Worm (Caenorhabditis elegans) whole organism, late embryonic: ENCODE measurements around the gene flp-6.

Experiments
- F13H6.1 ChIP-seq: sonication (generic microtip); optimal IDR thresholded peaks from 2 replicates; lab custom pipeline; 2016; ENCODE audit warnings: missing genetic modification characterization, missing compliant biosample characterization
- K02D7.2 ChIP-seq: sonication (generic microtip); optimal IDR thresholded peaks from 2 replicates; lab custom pipeline; 2017; ENCODE audit warnings: mild to moderate bottlenecking, missing genetic modification characterization, missing compliant biosample characterization
- T23F11.4 ChIP-seq: fragments of 200-800 bp; sonication (Bioruptor generic); optimal IDR thresholded peaks from 2 replicates; lab custom pipeline; 2018; ENCODE audit warnings: mild to moderate bottlenecking, missing genetic modification characterization, missing compliant biosample characterization
- Y22D7AL.16 ChIP-seq: sonication (generic microtip); optimal IDR thresholded peaks from 2 replicates; lab custom pipeline; 2016; ENCODE audit warnings: missing genetic modification characterization, missing compliant biosample characterization
- ama-1 ChIP-seq: fragments of 150-350 bp; optimal IDR thresholded peaks from 2 replicates; lab custom pipeline; 2014
- ceh-14 ChIP-seq: sonication (generic microtip); optimal IDR thresholded peaks from 2 replicates; lab custom pipeline; 2016; ENCODE audit warnings: missing genotype, missing genetic modification characterization, missing compliant biosample characterization
- ceh-18 ChIP-seq: sonication (generic microtip); optimal IDR thresholded peaks from 2 replicates; lab custom pipeline; 2016; ENCODE audit warnings: missing genetic modification characterization, missing compliant biosample characterization
- ceh-2 ChIP-seq: sonication (generic microtip); optimal IDR thresholded peaks from 2 replicates; lab custom pipeline; 2016; ENCODE audit warnings: missing genotype, missing genetic modification characterization, missing compliant biosample characterization
- ceh-30 ChIP-seq: fragments of 150-350 bp; optimal IDR thresholded peaks from 2 replicates; lab custom pipeline; 2014; ENCODE audit warnings: missing biosample characterization, missing genetic modification characterization
- ceh-34 ChIP-seq: sonication (generic microtip); optimal IDR thresholded peaks from 2 replicates; lab custom pipeline; 2016; ENCODE audit warnings: mild to moderate bottlenecking, missing genetic modification characterization, missing compliant biosample characterization
- ceh-48 ChIP-seq: sonication (generic microtip); optimal IDR thresholded peaks from 2 replicates; lab custom pipeline; 2016; ENCODE audit warnings: missing genetic modification characterization, inconsistent platforms, missing compliant biosample characterization
- ceh-9 ChIP-seq: sonication (generic microtip); optimal IDR thresholded peaks from 2 replicates; lab custom pipeline; 2016; ENCODE audit warnings: mild to moderate bottlenecking, missing genetic modification characterization, inconsistent platforms, missing compliant biosample characterization
- elt-2 ChIP-seq: sonication (generic microtip); optimal IDR thresholded peaks from 2 replicates; lab custom pipeline; 2016; ENCODE audit warnings: missing genetic modification reagents, missing genetic modification characterization, missing compliant biosample characterization
- elt-4 ChIP-seq: sonication (generic microtip); optimal IDR thresholded peaks from 2 replicates; lab custom pipeline; 2016; ENCODE audit warnings: missing genetic modification characterization, missing compliant biosample characterization
- ets-4 ChIP-seq: sonication (generic microtip); optimal IDR thresholded peaks from 2 replicates; lab custom pipeline; 2016; ENCODE audit warnings: missing genetic modification characterization, missing compliant biosample characterization
- eyg-1 ChIP-seq: sonication (generic microtip); optimal IDR thresholded peaks from 2 replicates; lab custom pipeline; 2016; ENCODE audit warnings: missing genotype, missing genetic modification characterization, missing compliant biosample characterization
- fax-1 ChIP-seq: sonication (generic microtip); optimal IDR thresholded peaks from 2 replicates; lab custom pipeline; 2016; ENCODE audit warnings: missing genotype, missing genetic modification characterization, missing compliant biosample characterization
- fkh-10 ChIP-seq: fragments of 150-350 bp; optimal IDR thresholded peaks from 2 replicates; lab custom pipeline; 2014; ENCODE audit warnings: missing biosample characterization, missing genetic modification reagents, missing genetic modification characterization
- fkh-6 ChIP-seq: sonication (generic microtip); optimal IDR thresholded peaks from 2 replicates; lab custom pipeline; 2016; ENCODE audit warnings: missing genetic modification characterization, missing compliant biosample characterization
- gmeb-2 ChIP-seq: sonication (generic microtip); optimal IDR thresholded peaks from 2 replicates; lab custom pipeline; 2016; ENCODE audit warnings: missing genetic modification characterization, inconsistent platforms, missing compliant biosample characterization
- hlh-13 ChIP-seq: fragments of 200-800 bp; sonication (Bioruptor generic); optimal IDR thresholded peaks from 2 replicates; lab custom pipeline; 2018; ENCODE audit warnings: mild to moderate bottlenecking, missing genetic modification characterization, missing compliant biosample characterization
- hlh-15 ChIP-seq: sonication (generic microtip); optimal IDR thresholded peaks from 2 replicates; lab custom pipeline; 2016; ENCODE audit warnings: missing genetic modification characterization, missing compliant biosample characterization
- madf-2 ChIP-seq: sonication (generic microtip); optimal IDR thresholded peaks from 2 replicates; lab custom pipeline; 2017; ENCODE audit warnings: missing genetic modification characterization, missing compliant biosample characterization
- nhr-232 ChIP-seq: sonication (generic microtip); optimal IDR thresholded peaks from 2 replicates; lab custom pipeline; 2016; ENCODE audit warnings: missing genetic modification characterization, missing compliant biosample characterization
- odd-2 ChIP-seq: sonication (generic microtip); optimal IDR thresholded peaks from 2 replicates; lab custom pipeline; 2017; ENCODE audit warnings: antibody characterized with exemption, mild to moderate bottlenecking, missing genetic modification characterization, missing compliant biosample characterization
- pax-1 ChIP-seq: fragments of 150-350 bp; optimal IDR thresholded peaks from 2 replicates; lab custom pipeline; 2014; ENCODE audit warnings: missing biosample characterization, missing genetic modification characterization
- pha-2 ChIP-seq: sonication (generic microtip); optimal IDR thresholded peaks from 2 replicates; lab custom pipeline; 2017; ENCODE audit warnings: mild to moderate bottlenecking, missing genetic modification characterization, missing compliant biosample characterization
- pha-4 ChIP-seq: fragments of 150-350 bp; optimal IDR thresholded peaks from 2 replicates; lab custom pipeline; 2018; ENCODE audit warnings: missing biosample characterization, missing genetic modification reagents, missing genetic modification characterization
- pqm-1 ChIP-seq: sonication (generic microtip); optimal IDR thresholded peaks from 2 replicates; lab custom pipeline; 2016; ENCODE audit warnings: missing genetic modification characterization, missing compliant biosample characterization
- ref-2 ChIP-seq: sonication (generic microtip); optimal IDR thresholded peaks from 2 replicates; lab custom pipeline; 2016; ENCODE audit warnings: missing genetic modification characterization, missing compliant biosample characterization
- sox-4 ChIP-seq: sonication (generic microtip); optimal IDR thresholded peaks from 2 replicates; lab custom pipeline; 2017; ENCODE audit warnings: mild to moderate bottlenecking, missing genetic modification characterization, inconsistent platforms, missing compliant biosample characterization
- syd-9 ChIP-seq: sonication (generic microtip); optimal IDR thresholded peaks from 2 replicates; lab custom pipeline; 2016; ENCODE audit warnings: mild to moderate bottlenecking, missing genetic modification characterization, moderate library complexity, missing compliant biosample characterization
- ttx-3 ChIP-seq: sonication (generic microtip); optimal IDR thresholded peaks from 2 replicates; lab custom pipeline; 2016; ENCODE audit warnings: missing genetic modification reagents, missing genetic modification characterization, missing compliant biosample characterization
- unc-3 ChIP-seq, 2 experiments: fragments of 200-800 bp in 1 of 2; sonication (Bioruptor generic) in 1 of 2; sonication (generic microtip) in 1 of 2; conservative IDR thresholded peaks in 1 of 2; optimal IDR thresholded peaks in 1 of 2; 2 replicates each; pipeline versions ENCODE4 v1.3.6 to Lab custom; 2016 to 2022; ENCODE audit warnings: missing compliant biosample characterization in 2 of 2, missing genetic modification characterization in 2 of 2, missing genetic modification reagents in 1 of 2
- unc-42 ChIP-seq: sonication (generic microtip); optimal IDR thresholded peaks from 2 replicates; lab custom pipeline; 2016; ENCODE audit warnings: missing genotype, missing genetic modification characterization, missing compliant biosample characterization
- zip-5 ChIP-seq: sonication (generic microtip); optimal IDR thresholded peaks from 2 replicates; lab custom pipeline; 2016; ENCODE audit warnings: missing genetic modification characterization, missing compliant biosample characterization
- ztf-16 ChIP-seq: sonication (generic microtip); optimal IDR thresholded peaks from 2 replicates; lab custom pipeline; 2017; ENCODE audit warnings: missing genetic modification characterization, missing compliant biosample characterization

The flp-6 gene

ce11 chrV:9453333-9453732, 18.4 kb upstream of the flp-6 start:
- no peak for TF ChIP-seq syd-9 (tag; lab: Kevin White, UChicago)
- TF ChIP-seq fkh-6 = no peak
- TF ChIP-seq elt-2 = no peak
- TF ChIP-seq ets-4 = no peak
- no peak for TF ChIP-seq T23F11.4
- TF ChIP-seq eyg-1 (tag; lab: Kevin White, UChicago) = no peak
- TF ChIP-seq zip-5 (tag; lab: Kevin White, UChicago) = no peak
- TF ChIP-seq, all 69 proteins: peak for 0

- TF ChIP-seq nhr-232 (tag; lab: Kevin White, UChicago) (no peak), elt-2 (peak; percentile 85)
Observed at ce11 chrV:9453933-9454332, 17.8 kb upstream of the flp-6 start.

ce11 chrV:9457535-9457934, 14.2 kb upstream of the flp-6 start:
- TF ChIP-seq pha-4 (tag; lab: Kevin White, UChicago) (no peak), Y22D7AL.16 (tag; lab: Kevin White, UChicago) (no peak), ceh-14 (tag; lab: Kevin White, UChicago) (no peak), unc-42 (tag; lab: Kevin White, UChicago) (no peak), unc-3 (GFP tag; conservative IDR thresholded peaks at IDR 0.05; lab: Robert Waterston, UW) (no peak), unc-3 (tag; optimal IDR thresholded peaks at IDR 0.05; lab: Kevin White, UChicago) (no peak), ama-1 (lab: Kevin White, UChicago) (no peak), hlh-15 (no peak)

- TF ChIP-seq K02D7.2 (tag; lab: Kevin White, UChicago) = no peak
- no peak for TF ChIP-seq gmeb-2
- no peak for TF ChIP-seq odd-2 (tag; lab: Kevin White, UChicago)
- TF ChIP-seq ttx-3 = no peak
- TF ChIP-seq ztf-16 = no peak
- no peak for TF ChIP-seq elt-4 (tag; lab: Kevin White, UChicago)
- no peak for TF ChIP-seq ceh-18 (tag; lab: Kevin White, UChicago)
- TF ChIP-seq sox-4 (tag; lab: Kevin White, UChicago) = no peak
- no peak for TF ChIP-seq F13H6.1 (tag; lab: Kevin White, UChicago)
- TF ChIP-seq ceh-30 (tag; lab: Kevin White, UChicago) = no peak
- TF ChIP-seq ceh-9 (tag; lab: Kevin White, UChicago) = no peak
- no peak for TF ChIP-seq ref-2 (tag; lab: Kevin White, UChicago)
- TF ChIP-seq fax-1 (tag; lab: Kevin White, UChicago) = no peak
- TF ChIP-seq pha-4 (tag; lab: Kevin White, UChicago) = no peak
- TF ChIP-seq ceh-48 = no peak
- no peak for TF ChIP-seq ceh-2 (tag; lab: Kevin White, UChicago)
- no peak for TF ChIP-seq elt-2
- TF ChIP-seq, all 69 proteins: peak for 0
Observed at ce11 chrV:9462605-9463004, 9.2 kb upstream of the flp-6 start, which contains the start of gene F07D3.3. F07D3.3 (minus strand) TSS chrV:9462705.

ce11 chrV:9465529-9465928, 6.2 kb upstream of the flp-6 start:
- TF ChIP-seq pax-1 (tag; lab: Kevin White, UChicago) = no peak
- TF ChIP-seq hlh-13 (GFP tag; lab: Kevin White, UChicago) = no peak
- TF ChIP-seq unc-3 (GFP tag; conservative IDR thresholded peaks at IDR 0.05; lab: Robert Waterston, UW) = no peak
- no peak for TF ChIP-seq unc-3 (tag; optimal IDR thresholded peaks at IDR 0.05; lab: Kevin White, UChicago)
- no peak for TF ChIP-seq pha-2 (tag; lab: Kevin White, UChicago)
- TF ChIP-seq ceh-34 (tag; lab: Kevin White, UChicago) = no peak
- TF ChIP-seq madf-2 (tag; lab: Kevin White, UChicago) = no peak
- no peak for TF ChIP-seq ama-1 (lab: Kevin White, UChicago)
- TF ChIP-seq elt-2 = no peak
- no peak for TF ChIP-seq pqm-1
- TF ChIP-seq ceh-14 (tag; lab: Kevin White, UChicago) = no peak
- no peak for TF ChIP-seq fkh-10
- no peak for TF ChIP-seq gmeb-2
- TF ChIP-seq nhr-232 (tag; lab: Kevin White, UChicago) = no peak
- no peak for TF ChIP-seq odd-2 (tag; lab: Kevin White, UChicago)
- TF ChIP-seq, all 69 proteins: peak for 0
